Fruit fly (Drosophila melanogaster) whole organism, embryonic: Measurements from ENCODE around the gene CG15922.

Experiments
- Aef1 ChIP-seq: fragments of 200-800 bp; sonication (Bioruptor generic); IDR thresholded peaks from 3 replicates; pipeline ENCODE4 v1.3.6; 2022; ENCODE audit warnings: missing biosample characterization, missing genetic modification characterization
- C15 ChIP-seq: fragments of 200-800 bp; sonication (Bioruptor generic); IDR thresholded peaks from 3 replicates; pipeline ENCODE4 v1.3.6; 2022; ENCODE audit warnings: missing biosample characterization, missing genetic modification characterization
- CG10366 ChIP-seq: fragments of 200-800 bp; sonication (Bioruptor generic); IDR thresholded peaks from 2 replicates; pipeline ENCODE4 v1.3.6; 2022; ENCODE audit warnings: missing biosample characterization, missing genetic modification characterization
- CG10959 ChIP-seq: fragments of 200-800 bp; sonication (Bioruptor generic); IDR thresholded peaks from 2 replicates; pipeline ENCODE4 v1.3.6; 2022; ENCODE audit warnings: missing biosample characterization, missing genetic modification characterization
- CG11504 ChIP-seq: fragments of 200-800 bp; sonication (Bioruptor generic); optimal IDR thresholded peaks from 3 replicates; lab custom pipeline; 2019; ENCODE audit warnings: missing biosample characterization, mild to moderate bottlenecking, missing genetic modification characterization, moderate library complexity
- CG11696 ChIP-seq: fragments of 200-800 bp; sonication (Bioruptor generic); IDR thresholded peaks from 2 replicates; pipeline ENCODE4 v1.3.6; 2022; ENCODE audit warnings: missing biosample characterization, missing genetic modification characterization
- CG12104 ChIP-seq: fragments of 200-800 bp; sonication (Bioruptor generic); optimal IDR thresholded peaks from 3 replicates; lab custom pipeline; 2016; ENCODE audit warnings: missing biosample characterization, missing genetic modification characterization
- CG12219 ChIP-seq: fragments of 200-800 bp; sonication (Bioruptor generic); optimal IDR thresholded peaks from 3 replicates; lab custom pipeline; 2018; ENCODE audit warnings: missing biosample characterization, mild to moderate bottlenecking, missing genetic modification characterization
- CG13123 ChIP-seq: fragments of 200-800 bp; sonication (Bioruptor generic); optimal IDR thresholded peaks from 2 replicates; lab custom pipeline; 2016; ENCODE audit warnings: missing biosample characterization, missing genetic modification characterization
- CG15269 ChIP-seq: fragments of 200-800 bp; sonication (Bioruptor generic); optimal IDR thresholded peaks from 2 replicates; lab custom pipeline; 2018; ENCODE audit warnings: missing biosample characterization, mild to moderate bottlenecking, missing genetic modification characterization, moderate library complexity
- CG15479 ChIP-seq: fragments of 200-800 bp; sonication (Bioruptor generic); optimal IDR thresholded peaks from 3 replicates; lab custom pipeline; 2019; ENCODE audit warnings: missing biosample characterization, mild to moderate bottlenecking, missing genetic modification characterization, moderate library complexity
- CG1602 ChIP-seq: fragments of 200-800 bp; sonication (Bioruptor generic); optimal IDR thresholded peaks from 3 replicates; lab custom pipeline; 2016; ENCODE audit warnings: missing biosample characterization, missing genetic modification characterization
- CG3726 ChIP-seq: fragments of 200-800 bp; sonication (Bioruptor generic); IDR thresholded peaks from 3 replicates; pipeline ENCODE4, ENCODE4 v1.3.6; 2022; ENCODE audit warnings: missing biosample characterization, missing genetic modification characterization
- CG4424 ChIP-seq: fragments of 200-800 bp; sonication (Bioruptor generic); optimal IDR thresholded peaks from 3 replicates; lab custom pipeline; 2016; ENCODE audit warnings: missing biosample characterization, missing genetic modification characterization
- CG5180 ChIP-seq: fragments of 200-800 bp; sonication (Bioruptor generic); optimal IDR thresholded peaks from 3 replicates; lab custom pipeline; 2017; ENCODE audit warnings: missing biosample characterization, missing genetic modification characterization, mild to moderate bottlenecking, moderate library complexity, missing genetic modification reagents
- CG8388 ChIP-seq: fragments of 200-800 bp; sonication (Bioruptor generic); optimal IDR thresholded peaks from 2 replicates; lab custom pipeline; 2019; ENCODE audit warnings: missing biosample characterization, mild to moderate bottlenecking, missing genetic modification characterization, moderate library complexity
- CG8944 ChIP-seq: fragments of 200-800 bp; sonication (Bioruptor generic); optimal IDR thresholded peaks from 3 replicates; lab custom pipeline; 2016; ENCODE audit warnings: missing biosample characterization, missing genetic modification characterization
- CG9437 ChIP-seq: fragments of 200-800 bp; sonication (Bioruptor generic); optimal IDR thresholded peaks from 2 replicates; lab custom pipeline; 2018; ENCODE audit warnings: missing biosample characterization, mild to moderate bottlenecking, missing genetic modification characterization
- Camta ChIP-seq: fragments of 200-800 bp; sonication (Bioruptor generic); optimal IDR thresholded peaks from 2 replicates; lab custom pipeline; 2016; ENCODE audit warnings: missing biosample characterization, missing genetic modification characterization
- Dek ChIP-seq: fragments of 200-800 bp; sonication (Bioruptor generic); optimal IDR thresholded peaks from 3 replicates; lab custom pipeline; 2019; ENCODE audit warnings: missing biosample characterization, mild to moderate bottlenecking, missing genetic modification characterization, moderate library complexity
- Dfd ChIP-seq, 2 experiments: fragments of >200 bp; optimal IDR thresholded peaks; 2 replicates each; lab custom pipeline; 2017; ENCODE audit warnings: missing biosample characterization in 2 of 2, missing genetic modification characterization in 2 of 2
- Dp ChIP-seq: fragments of 200-800 bp; sonication (Bioruptor generic); optimal IDR thresholded peaks from 2 replicates; lab custom pipeline; 2018; ENCODE audit warnings: missing biosample characterization, mild to moderate bottlenecking, missing genetic modification characterization, moderate library complexity
- Drgx ChIP-seq: fragments of 200-800 bp; sonication (Bioruptor generic); IDR thresholded peaks from 2 replicates; pipeline ENCODE4 v1.3.6; 2022; ENCODE audit warnings: missing biosample characterization, missing genetic modification characterization
- Elba2 ChIP-seq: fragments of 200-800 bp; sonication (Bioruptor generic); optimal IDR thresholded peaks from 3 replicates; lab custom pipeline; 2016; ENCODE audit warnings: missing biosample characterization, missing genetic modification characterization
- HmgZ ChIP-seq: fragments of 200-800 bp; sonication (Bioruptor generic); optimal IDR thresholded peaks from 2 replicates; lab custom pipeline; 2018; ENCODE audit warnings: missing biosample characterization, mild to moderate bottlenecking, missing genetic modification characterization
- Mrtf ChIP-seq: fragments of 200-800 bp; sonication (Bioruptor generic); IDR thresholded peaks from 3 replicates; pipeline ENCODE4 v1.3.6; 2022; ENCODE audit warnings: missing biosample characterization, missing genetic modification characterization
- Oaz ChIP-seq: fragments of 200-800 bp; sonication (Bioruptor generic); IDR thresholded peaks from 2 replicates; pipeline ENCODE4 v1.3.6; 2022; ENCODE audit warnings: missing biosample characterization, missing genetic modification characterization
- Six4 ChIP-seq: fragments of 200-800 bp; sonication (Bioruptor generic); optimal IDR thresholded peaks from 2 replicates; lab custom pipeline; 2016; ENCODE audit warnings: missing biosample characterization, missing genetic modification characterization
- Stat92E ChIP-seq, 3 experiments: fragments of >200 bp in 2 of 3; fragments of 200-800 bp in 1 of 3; sonication (Bioruptor generic) in 1 of 3; optimal IDR thresholded peaks; 2 replicates each; lab custom pipeline; 2017 to 2019; ENCODE audit warnings: missing biosample characterization in 3 of 3, missing genetic modification characterization in 3 of 3, mild to moderate bottlenecking in 1 of 3, moderate library complexity in 1 of 3
- YL-1 ChIP-seq: fragments of 200-800 bp; sonication (Bioruptor generic); optimal IDR thresholded peaks from 3 replicates; lab custom pipeline; 2017; ENCODE audit warnings: missing biosample characterization, mild to moderate bottlenecking, missing genetic modification characterization
- abd-A ChIP-seq: fragments of 200-800 bp; sonication (Bioruptor generic); optimal IDR thresholded peaks from 3 replicates; lab custom pipeline; 2019; ENCODE audit warnings: missing biosample characterization, mild to moderate bottlenecking, missing genetic modification characterization, moderate library complexity
- ara ChIP-seq: fragments of 200-800 bp; sonication (Bioruptor generic); IDR thresholded peaks from 2 replicates; pipeline ENCODE4 v1.3.6; 2022; ENCODE audit warnings: missing biosample characterization, missing genetic modification characterization
- bsh ChIP-seq, 2 experiments: fragments of 200-800 bp; sonication (Bioruptor generic); optimal IDR thresholded peaks; 2 replicates each; lab custom pipeline; 2017 to 2018; ENCODE audit warnings: mild to moderate bottlenecking in 2 of 2, missing biosample characterization in 2 of 2, missing genetic modification characterization in 2 of 2, moderate library complexity in 1 of 2
- exex ChIP-seq: fragments of 200-800 bp; sonication (Bioruptor generic); optimal IDR thresholded peaks from 4 replicates; lab custom pipeline; 2018; ENCODE audit warnings: missing biosample characterization, mild to moderate bottlenecking, missing genetic modification characterization, moderate library complexity
- hb ChIP-seq: fragments of 200-800 bp; sonication (Bioruptor generic); IDR thresholded peaks from 3 replicates; pipeline ENCODE4 v1.3.6; 2022; ENCODE audit warnings: missing biosample characterization, missing genetic modification characterization; ENCODE audit not compliant: partially characterized antibody
- her ChIP-seq: fragments of 200-800 bp; sonication (Bioruptor generic); optimal IDR thresholded peaks from 2 replicates; lab custom pipeline; 2016; ENCODE audit warnings: missing biosample characterization, missing genetic modification characterization
- inv ChIP-seq: fragments of 200-800 bp; sonication (Bioruptor generic); IDR thresholded peaks from 2 replicates; pipeline ENCODE4 v1.3.6; 2022; ENCODE audit warnings: missing biosample characterization, missing genetic modification characterization; ENCODE audit not compliant: partially characterized antibody
- kni ChIP-seq: fragments of 200-800 bp; sonication (Bioruptor generic); optimal IDR thresholded peaks from 3 replicates; lab custom pipeline; 2017; ENCODE audit warnings: mild to moderate bottlenecking, missing biosample characterization, missing genetic modification reagents, missing genetic modification characterization
- nmo ChIP-seq: fragments of 200-800 bp; sonication (Bioruptor generic); optimal IDR thresholded peaks from 2 replicates; lab custom pipeline; 2018; ENCODE audit warnings: missing biosample characterization, mild to moderate bottlenecking, missing genetic modification characterization, moderate library complexity
- nom ChIP-seq: fragments of 200-800 bp; sonication (Bioruptor generic); optimal IDR thresholded peaks from 2 replicates; lab custom pipeline; 2017; ENCODE audit warnings: missing biosample characterization, missing genetic modification characterization, mild to moderate bottlenecking, moderate library complexity, missing genetic modification reagents
- pfk ChIP-seq: fragments of 200-800 bp; sonication (Bioruptor generic); optimal IDR thresholded peaks from 2 replicates; lab custom pipeline; 2018; ENCODE audit warnings: missing biosample characterization, mild to moderate bottlenecking, missing genetic modification characterization, moderate library complexity
- pros ChIP-seq: fragments of 200-800 bp; sonication (Bioruptor generic); optimal IDR thresholded peaks from 3 replicates; lab custom pipeline; 2019; ENCODE audit warnings: missing biosample characterization, mild to moderate bottlenecking, missing genetic modification characterization, moderate library complexity
- pzg ChIP-seq: fragments of 200-800 bp; sonication (Bioruptor generic); optimal IDR thresholded peaks from 3 replicates; lab custom pipeline; 2018; ENCODE audit warnings: missing biosample characterization, mild to moderate bottlenecking, missing genetic modification characterization, moderate library complexity
- rib ChIP-seq: fragments of 200-800 bp; sonication (Bioruptor generic); IDR thresholded peaks from 2 replicates; pipeline ENCODE4 v1.3.6; 2022; ENCODE audit warnings: missing biosample characterization, missing genetic modification characterization
- run ChIP-seq: fragments of 200-800 bp; sonication (Bioruptor generic); optimal IDR thresholded peaks from 3 replicates; lab custom pipeline; 2018; ENCODE audit warnings: missing biosample characterization, mild to moderate bottlenecking, missing genetic modification characterization
- sens-2 ChIP-seq: fragments of 200-800 bp; sonication (Bioruptor generic); IDR thresholded peaks from 2 replicates; pipeline ENCODE4 v1.3.6; 2022; ENCODE audit warnings: missing biosample characterization, missing genetic modification characterization
- shn ChIP-seq: fragments of 200-800 bp; sonication (Bioruptor generic); optimal IDR thresholded peaks from 3 replicates; lab custom pipeline; 2016; ENCODE audit warnings: missing biosample characterization, missing genetic modification characterization
- stc ChIP-seq: fragments of 200-800 bp; sonication (Bioruptor generic); IDR thresholded peaks from 2 replicates; pipeline ENCODE4 v1.3.6; 2022; ENCODE audit warnings: missing biosample characterization, missing genetic modification characterization
- stwl ChIP-seq: fragments of 200-800 bp; sonication (Bioruptor generic); optimal IDR thresholded peaks from 3 replicates; lab custom pipeline; 2018; ENCODE audit warnings: missing biosample characterization, mild to moderate bottlenecking, missing genetic modification characterization, moderate library complexity
- trem ChIP-seq: fragments of 200-800 bp; optimal IDR thresholded peaks from 3 replicates; lab custom pipeline; 2019; ENCODE audit warnings: missing biosample characterization, mild to moderate bottlenecking, missing genetic modification characterization, moderate library complexity
- zfh1 ChIP-seq: fragments of 200-800 bp; sonication (Bioruptor generic); IDR thresholded peaks from 3 replicates; pipeline ENCODE4 v1.3.6; 2022; ENCODE audit warnings: missing biosample characterization, missing genetic modification characterization

The CG15922 gene

DNA sequence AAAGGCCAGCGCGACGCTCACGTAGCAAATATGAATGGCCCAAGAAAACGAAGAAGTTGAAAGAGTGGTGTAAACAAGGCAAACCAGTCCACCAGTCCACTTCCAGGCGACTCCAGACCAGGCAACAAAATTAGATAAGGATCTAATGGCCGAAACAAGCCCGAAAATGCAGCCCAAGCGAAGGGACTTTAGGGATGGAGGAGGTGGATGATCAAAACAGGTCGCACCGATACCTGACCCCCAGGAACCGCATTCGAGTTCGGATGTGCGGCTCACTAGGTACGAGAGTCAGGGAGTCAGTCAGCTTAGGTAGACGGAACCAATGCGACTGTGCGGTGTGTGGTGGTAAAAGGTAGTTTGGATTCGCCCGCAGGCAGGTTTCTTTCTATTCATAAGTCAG, 16.9 kb downstream of the CG15922 start (continued):
- TF ChIP-seq nmo (GFP tag; lab: Kevin White, UChicago), result no peak
- no peak for TF ChIP-seq CG12219 (GFP tag; lab: Kevin White, UChicago)
- no peak for TF ChIP-seq exex (tag; lab: Kevin White, UChicago)
- no peak for TF ChIP-seq abd-A (tag; lab: Kevin White, UChicago)
- no peak for TF ChIP-seq CG13123
- no peak for TF ChIP-seq CG10959
- no peak for TF ChIP-seq Drgx (GFP tag; lab: Robert Waterston, UW)
- no peak for TF ChIP-seq CG4424
- TF ChIP-seq Camta (GFP tag; lab: Kevin White, UChicago), result no peak
- no peak for TF ChIP-seq CG9437
- TF ChIP-seq inv (GFP tag; lab: Robert Waterston, UW), result no peak
- TF ChIP-seq shn, result no peak
- no peak for TF ChIP-seq CG10366 (GFP tag; lab: Robert Waterston, UW)
- TF ChIP-seq C15, result no peak
- no peak for TF ChIP-seq Dfd (GFP tag; optimal IDR thresholded peaks at IDR 0.05; lab: Kevin White, UChicago)
- TF ChIP-seq Dp (GFP tag; lab: Kevin White, UChicago), result no peak
- TF ChIP-seq CG15269 (tag; lab: Kevin White, UChicago), result no peak
- peak; percentile 3 for TF ChIP-seq CG15479
- no peak for TF ChIP-seq hb (GFP tag; lab: Robert Waterston, UW)
- no peak for TF ChIP-seq trem (tag; lab: Kevin White, UChicago)
- no peak for TF ChIP-seq pfk (GFP tag; lab: Kevin White, UChicago)
- no peak for TF ChIP-seq YL-1 (GFP tag; lab: Kevin White, UChicago)
- TF ChIP-seq pros (GFP tag; lab: Kevin White, UChicago), result peak; percentile 61
- no peak for TF ChIP-seq ara (GFP tag; lab: Robert Waterston, UW)
- TF ChIP-seq Mrtf (GFP tag; lab: Robert Waterston, UW), result no peak
- no peak for TF ChIP-seq CG8944 (GFP tag; lab: Kevin White, UChicago)
- TF ChIP-seq CG11696 (GFP tag; lab: Robert Waterston, UW), result no peak
- TF ChIP-seq stc, result no peak
- TF ChIP-seq zfh1, result 0 out of 3 replicates have a peak, but pooled peaks have one; percentile 6
- no peak for TF ChIP-seq HmgZ (tag; lab: Kevin White, UChicago)
- no peak for TF ChIP-seq Elba2 (GFP tag; lab: Kevin White, UChicago)
- no peak for TF ChIP-seq sens-2 (GFP tag; lab: Robert Waterston, UW)
- TF ChIP-seq CG11504, result no peak
- TF ChIP-seq CG3726 (GFP tag; lab: Robert Waterston, UW), result no peak
- TF ChIP-seq CG5180 (GFP tag; lab: Kevin White, UChicago), result no peak
- TF ChIP-seq kni (GFP tag; lab: Kevin White, UChicago), result peak; percentile 94
- no peak for TF ChIP-seq nom (GFP tag; lab: Kevin White, UChicago)
- TF ChIP-seq Six4 (GFP tag; lab: Kevin White, UChicago), result no peak
- TF ChIP-seq CG8388 (GFP tag; lab: Kevin White, UChicago), result no peak
- TF ChIP-seq rib, result no peak
- TF ChIP-seq bsh (GFP tag; optimal IDR thresholded peaks at IDR 0.05; lab: Kevin White, UChicago), result no peak
- TF ChIP-seq her, result no peak
- TF ChIP-seq Stat92E (GFP tag; optimal IDR thresholded peaks at IDR 0.05; lab: Kevin White, UChicago), result peak in 1 of 3 experiments; percentile 89
- no peak for TF ChIP-seq Aef1
- no peak for TF ChIP-seq pzg (GFP tag; lab: Kevin White, UChicago)
- TF ChIP-seq run (tag; lab: Kevin White, UChicago), result no peak
- no peak for TF ChIP-seq CG12104 (GFP tag; lab: Kevin White, UChicago)
- TF ChIP-seq CG1602, result no peak
- no peak for TF ChIP-seq stwl
- TF ChIP-seq Dek (tag; lab: Kevin White, UChicago), result no peak
- no peak for TF ChIP-seq Oaz (GFP tag; lab: Robert Waterston, UW)
